Fruit fly (Drosophila melanogaster): ENCODE measurements around the gene CG13044.

DNA sequence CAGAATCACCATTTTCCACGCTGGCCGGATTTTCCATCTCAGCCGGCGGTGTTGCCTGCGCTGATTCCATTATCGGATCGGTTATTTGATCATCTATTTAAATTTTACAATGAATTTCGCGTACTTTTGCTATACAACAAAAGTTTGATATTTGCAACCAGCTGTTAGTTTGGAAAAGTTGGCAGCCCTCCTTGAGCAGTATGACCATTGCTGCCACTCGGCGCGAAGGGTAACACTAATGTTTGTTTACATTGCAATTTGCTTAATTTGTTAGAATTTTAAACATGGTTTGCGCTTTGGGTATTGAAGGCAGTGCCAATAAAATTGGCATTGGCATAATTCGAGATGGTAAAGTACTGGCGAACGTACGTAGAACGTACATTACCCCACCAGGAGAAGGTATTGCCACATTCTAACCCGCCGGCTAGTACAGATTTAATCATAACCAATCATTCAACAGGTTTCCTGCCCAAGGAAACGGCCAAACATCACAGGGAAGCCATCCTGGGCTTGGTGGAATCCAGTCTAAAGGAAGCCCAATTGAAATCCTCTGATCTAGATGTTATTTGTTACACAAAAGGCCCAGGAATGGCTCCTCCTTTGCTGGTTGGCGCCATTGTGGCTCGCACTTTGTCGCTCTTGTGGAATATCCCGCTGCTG is 48.9 kb upstream of the CG13044 start, which contains the start of the genes Golgin104 and Tcs3:
- TF ChIP-seq net (GFP tag; optimal IDR thresholded peaks at IDR 0.05): no peak
- TF ChIP-seq Eip93F (GFP tag; optimal IDR thresholded peaks at IDR 0.05): no peak
- no peak for TF ChIP-seq CG11902 (GFP tag; optimal IDR thresholded peaks at IDR 0.05)
- TF ChIP-seq achi (GFP tag; optimal IDR thresholded peaks at IDR 0.05): no peak
- no peak for TF ChIP-seq CG9139 (GFP tag; optimal IDR thresholded peaks at IDR 0.05)
- TF ChIP-seq topi (GFP tag; optimal IDR thresholded peaks at IDR 0.05): no peak

Measured in whole organism, prepupa.